Fruit fly (Drosophila melanogaster): ENCODE data around the gene Ir94e.

Ir94e gene

DNA sequence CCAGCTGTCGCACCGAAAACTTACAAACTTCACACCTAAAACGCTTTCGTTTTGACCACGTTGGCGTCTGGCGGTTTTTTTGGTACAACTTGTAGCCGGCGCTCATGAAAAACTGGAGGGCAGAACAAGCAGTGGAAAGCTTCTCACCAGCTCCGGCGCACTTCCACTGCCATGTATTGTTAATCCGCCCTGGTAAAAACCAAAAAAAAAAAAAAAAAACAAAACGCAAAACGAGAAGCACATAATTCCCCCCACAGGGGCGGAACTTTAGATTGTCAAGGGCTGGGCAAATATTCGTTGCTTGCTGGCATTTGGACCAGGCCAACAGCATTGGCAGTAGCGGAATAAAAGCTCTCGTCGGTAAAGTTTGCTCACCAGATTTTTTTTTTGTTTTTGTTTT lies 31.0 kb upstream of the Ir94e start (continued):
- TF ChIP-seq Stat92E (GFP tag; optimal IDR thresholded peaks at IDR 0.05) (no peak), CG42726 (GFP tag; IDR thresholded peaks at IDR 0.05; ENCODE audit: partially characterized antibody) (0 out of 2 replicates have a peak, but pooled peaks have one; percentile 37), pum (GFP tag; optimal IDR thresholded peaks at IDR 0.05) (no peak), Dek (tag; optimal IDR thresholded peaks at IDR 0.05) (no peak), ATbp (GFP tag; optimal IDR thresholded peaks at IDR 0.05) (no peak), CG32532 (GFP tag; IDR thresholded peaks at IDR 0.05) (peak; percentile 35; the same call in 1 of the 2 replicates), ranshi (GFP tag; IDR thresholded peaks at IDR 0.05) (no peak), twi (tag; optimal IDR thresholded peaks at IDR 0.05) (no peak), CG17385 (GFP tag; optimal IDR thresholded peaks at IDR 0.05) (no peak), ac (GFP tag; optimal IDR thresholded peaks at IDR 0.05) (no peak), Ssrp (tag; optimal IDR thresholded peaks at IDR 0.05) (no peak), hkb (optimal IDR thresholded peaks at IDR 0.05) (no peak), hkb (GFP tag; IDR thresholded peaks at IDR 0.05) (no peak), CG6813 (GFP tag; optimal IDR thresholded peaks at IDR 0.05) (no peak), crp (GFP tag; optimal IDR thresholded peaks at IDR 0.05) (no peak), rib (GFP tag; IDR thresholded peaks at IDR 0.05) (0 out of 2 replicates have a peak, but pooled peaks have one; percentile 59), NC2β (GFP tag; optimal IDR thresholded peaks at IDR 0.05) (no peak), Jarid2 (GFP tag; optimal IDR thresholded peaks at IDR 0.05) (no peak), hth (optimal IDR thresholded peaks at IDR 0.05) (no peak), CG17359 (tag; optimal IDR thresholded peaks at IDR 0.05) (no peak), Dll (GFP tag; IDR thresholded peaks at IDR 0.05; ENCODE audit: partially characterized antibody) (0 out of 4 replicates have a peak, but pooled peaks have one; percentile 19), CG10431 (GFP tag; optimal IDR thresholded peaks at IDR 0.05) (peak; percentile 57), eve (GFP tag; optimal IDR thresholded peaks at IDR 0.05) (no peak), croc (GFP tag; conservative IDR thresholded peaks at IDR 0.05) (no peak), CG7987 (GFP tag; optimal IDR thresholded peaks at IDR 0.05) (no peak), CG10462 (GFP tag; optimal IDR thresholded peaks at IDR 0.05) (no peak), CG2116 (GFP tag; optimal IDR thresholded peaks at IDR 0.05) (no peak), HLHmδ (GFP tag; optimal IDR thresholded peaks at IDR 0.05) (no peak), Lhr (GFP tag; optimal IDR thresholded peaks at IDR 0.05) (peak; percentile 8), Aef1 (GFP tag; IDR thresholded peaks at IDR 0.05) (no peak), zfh1 (GFP tag; IDR thresholded peaks at IDR 0.05) (no peak), ERR (GFP tag; optimal IDR thresholded peaks at IDR 0.05) (no peak), CG13775 (GFP tag; optimal IDR thresholded peaks at IDR 0.05) (no peak), HLH3B (GFP tag; IDR thresholded peaks at IDR 0.05) (no peak), Bgb (GFP tag; IDR thresholded peaks at IDR 0.05; ENCODE audit: partially characterized antibody) (peak; percentile 30; the same call in 1 of the 2 replicates), vfl (GFP tag; optimal IDR thresholded peaks at IDR 0.05) (no peak), CTCF (GFP tag; optimal IDR thresholded peaks at IDR 0.05) (no peak), Lim3 (GFP tag; IDR thresholded peaks at IDR 0.05) (no peak), sqz (GFP tag; optimal IDR thresholded peaks at IDR 0.05) (peak; percentile 87), tna (GFP tag; IDR thresholded peaks at IDR 0.05; ENCODE audit: partially characterized antibody) (peak; percentile 45; the same call in 1 of the 2 replicates), CG14441 (GFP tag; IDR thresholded peaks at IDR 0.05) (no peak), YL-1 (GFP tag; optimal IDR thresholded peaks at IDR 0.05) (no peak), CG15514 (GFP tag; optimal IDR thresholded peaks at IDR 0.05) (peak; percentile 21), CG32772 (GFP tag; IDR thresholded peaks at IDR 0.05) (peak; percentile 89), row (GFP tag; IDR thresholded peaks at IDR 0.05) (peak; percentile 29; the same call in 1 of the 3 replicates), usp (GFP tag; optimal IDR thresholded peaks at IDR 0.05) (no peak), CG13287 (GFP tag; IDR thresholded peaks at IDR 0.05; ENCODE audit: partially characterized antibody) (peak; percentile 69), exex (tag; optimal IDR thresholded peaks at IDR 0.05) (no peak), unpg (GFP tag; optimal IDR thresholded peaks at IDR 0.05) (no peak), Mad (GFP tag; optimal IDR thresholded peaks at IDR 0.05) (no peak), dpn (GFP tag; optimal IDR thresholded peaks at IDR 0.05) (no peak)

All from whole organism, embryonic.